Worm (Caenorhabditis elegans) whole organism, L4 larva: ENCODE results near the gene erfa-3.

Experiments used
- madf-9 ChIP-seq: fragments of 200-800 bp; sonication (Bioruptor generic); conservative IDR thresholded peaks from 2 replicates; pipeline ENCODE4 v1.3.6; 2022; ENCODE audit warnings: missing genetic modification reagents, missing genetic modification characterization, missing compliant biosample characterization
- nhr-77 ChIP-seq: fragments of 150-350 bp; optimal IDR thresholded peaks from 2 replicates; lab custom pipeline; 2014; ENCODE audit warnings: missing biosample characterization, missing genetic modification characterization

- TF ChIP-seq madf-9 (GFP tag; lab: Robert Waterston, UW): no peak
- TF ChIP-seq nhr-77 (tag; lab: Kevin White, UChicago): peak; percentile 85
Observed at ce11 chrV:11070388-11070787, 42.5 kb downstream of the erfa-3 start.
